Fruit fly (Drosophila melanogaster) whole organism, embryonic: ENCODE data around the gene CG46467.

ENCODE experiments used
- ATbp ChIP-seq: fragments of 200-800 bp; sonication (Bioruptor generic); optimal IDR thresholded peaks from 2 replicates; lab custom pipeline; 2017; ENCODE audit warnings: missing biosample characterization, mild to moderate bottlenecking, missing genetic modification characterization, missing genetic modification reagents
- Atf-2 ChIP-seq: fragments of 200-800 bp; sonication (Bioruptor generic); optimal IDR thresholded peaks from 2 replicates; lab custom pipeline; 2016; ENCODE audit warnings: missing biosample characterization, missing genetic modification characterization
- Atf3 ChIP-seq: fragments of 200-800 bp; sonication (Bioruptor generic); optimal IDR thresholded peaks from 3 replicates; lab custom pipeline; 2016; ENCODE audit warnings: missing biosample characterization, missing genetic modification characterization
- Awh ChIP-seq: fragments of 200-800 bp; sonication (Bioruptor generic); IDR thresholded peaks from 2 replicates; pipeline ENCODE4, ENCODE4 v1.3.6; 2022; ENCODE audit warnings: missing biosample characterization, missing genetic modification characterization
- Bgb ChIP-seq: fragments of 200-800 bp; sonication (Bioruptor generic); IDR thresholded peaks from 2 replicates; pipeline ENCODE4 v1.3.6; 2022; ENCODE audit warnings: missing biosample characterization, missing genetic modification characterization; ENCODE audit not compliant: partially characterized antibody
- CG10431 ChIP-seq: fragments of 200-800 bp; sonication (Bioruptor generic); optimal IDR thresholded peaks from 3 replicates; lab custom pipeline; 2018; ENCODE audit warnings: missing biosample characterization, mild to moderate bottlenecking, missing genetic modification characterization
- CG10979 ChIP-seq: fragments of 200-800 bp; sonication (Bioruptor generic); optimal IDR thresholded peaks from 2 replicates; lab custom pipeline; 2018; ENCODE audit warnings: missing biosample characterization, mild to moderate bottlenecking, missing genetic modification characterization, moderate library complexity
- CG11696 ChIP-seq: fragments of 200-800 bp; sonication (Bioruptor generic); IDR thresholded peaks from 2 replicates; pipeline ENCODE4 v1.3.6; 2022; ENCODE audit warnings: missing biosample characterization, missing genetic modification characterization
- CG15269 ChIP-seq: fragments of 200-800 bp; sonication (Bioruptor generic); optimal IDR thresholded peaks from 2 replicates; lab custom pipeline; 2018; ENCODE audit warnings: missing biosample characterization, mild to moderate bottlenecking, missing genetic modification characterization, moderate library complexity
- CG1832 ChIP-seq: fragments of 200-800 bp; sonication (Bioruptor generic); optimal IDR thresholded peaks from 2 replicates; lab custom pipeline; 2017; ENCODE audit warnings: missing biosample characterization, mild to moderate bottlenecking, missing genetic modification characterization, inconsistent platforms
- CG2712 ChIP-seq: fragments of 200-800 bp; optimal IDR thresholded peaks from 3 replicates; lab custom pipeline; 2019; ENCODE audit warnings: missing biosample characterization, mild to moderate bottlenecking, missing genetic modification characterization, moderate library complexity
- CG2889 ChIP-seq: fragments of 200-800 bp; sonication (Bioruptor generic); IDR thresholded peaks from 3 replicates; pipeline ENCODE4 v1.3.6; 2022; ENCODE audit warnings: missing biosample characterization, missing genetic modification characterization
- CG30403 ChIP-seq: fragments of 200-800 bp; sonication (Bioruptor generic); optimal IDR thresholded peaks from 3 replicates; lab custom pipeline; 2016; ENCODE audit warnings: missing biosample characterization, missing genetic modification characterization
- CG4360 ChIP-seq: fragments of 200-800 bp; sonication (Bioruptor generic); IDR thresholded peaks from 2 replicates; pipeline ENCODE4 v1.3.6; 2022; ENCODE audit warnings: missing biosample characterization, missing genetic modification characterization
- CG5180 ChIP-seq: fragments of 200-800 bp; sonication (Bioruptor generic); optimal IDR thresholded peaks from 3 replicates; lab custom pipeline; 2017; ENCODE audit warnings: missing biosample characterization, missing genetic modification characterization, mild to moderate bottlenecking, moderate library complexity, missing genetic modification reagents
- CG7556 ChIP-seq: fragments of 200-800 bp; sonication (Bioruptor generic); optimal IDR thresholded peaks from 2 replicates; lab custom pipeline; 2017; ENCODE audit warnings: missing biosample characterization, mild to moderate bottlenecking, missing genetic modification characterization
- CG7987 ChIP-seq: fragments of 200-800 bp; sonication (Bioruptor generic); optimal IDR thresholded peaks from 2 replicates; lab custom pipeline; 2018; ENCODE audit warnings: missing biosample characterization, mild to moderate bottlenecking, missing genetic modification characterization, moderate library complexity
- CG8388 ChIP-seq: fragments of 200-800 bp; sonication (Bioruptor generic); optimal IDR thresholded peaks from 2 replicates; lab custom pipeline; 2019; ENCODE audit warnings: missing biosample characterization, mild to moderate bottlenecking, missing genetic modification characterization, moderate library complexity
- D ChIP-seq, 2 experiments: fragments of 200-800 bp in 1 of 2; fragments of >200 bp in 1 of 2; sonication (Bioruptor generic) in 1 of 2; optimal IDR thresholded peaks; 2 replicates in 1 of 2; 3 replicates in 1 of 2; lab custom pipeline; 2017; ENCODE audit warnings: mild to moderate bottlenecking in 1 of 2, missing biosample characterization in 1 of 2, missing genetic modification characterization in 1 of 2, missing genetic modification reagents in 1 of 2
- D19A ChIP-seq: fragments of 200-800 bp; optimal IDR thresholded peaks from 3 replicates; lab custom pipeline; 2019; ENCODE audit warnings: missing biosample characterization, mild to moderate bottlenecking, missing genetic modification characterization, moderate library complexity
- D19B ChIP-seq: fragments of 200-800 bp; sonication (Bioruptor generic); optimal IDR thresholded peaks from 2 replicates; lab custom pipeline; 2017; ENCODE audit warnings: missing biosample characterization, mild to moderate bottlenecking, missing genetic modification characterization
- Dref ChIP-seq: fragments of 200-800 bp; sonication (Bioruptor generic); IDR thresholded peaks from 2 replicates; pipeline ENCODE4 v1.3.6; 2022; ENCODE audit warnings: missing biosample characterization, missing genetic modification characterization
- HLH3B ChIP-seq: fragments of 200-800 bp; sonication (Bioruptor generic); IDR thresholded peaks from 2 replicates; pipeline ENCODE4 v1.3.6; 2022; ENCODE audit warnings: missing biosample characterization, missing genetic modification characterization
- Hr78 ChIP-seq, 2 experiments: fragments of 200-800 bp in 1 of 2; fragments of >200 bp in 1 of 2; sonication (Bioruptor generic) in 1 of 2; optimal IDR thresholded peaks; 2 replicates each; lab custom pipeline; 2017 to 2019; ENCODE audit warnings: missing biosample characterization in 2 of 2, missing genetic modification characterization in 2 of 2, mild to moderate bottlenecking in 1 of 2, moderate library complexity in 1 of 2
- Lpt ChIP-seq: fragments of >200 bp; optimal IDR thresholded peaks from 2 replicates; lab custom pipeline; 2018; ENCODE audit warnings: missing biosample characterization, missing genetic modification characterization
- MESR4 ChIP-seq: fragments of 200-800 bp; sonication (Bioruptor generic); optimal IDR thresholded peaks from 2 replicates; lab custom pipeline; 2018; ENCODE audit warnings: missing biosample characterization, mild to moderate bottlenecking, missing genetic modification characterization, moderate library complexity
- Nf-YA ChIP-seq: fragments of 200-800 bp; sonication (Bioruptor generic); IDR thresholded peaks from 2 replicates; pipeline ENCODE4 v1.3.6; 2022; ENCODE audit warnings: missing biosample characterization, missing genetic modification characterization
- Nf-YB ChIP-seq: fragments of 200-800 bp; sonication (Bioruptor generic); optimal IDR thresholded peaks from 3 replicates; lab custom pipeline; 2019; ENCODE audit warnings: missing biosample characterization, mild to moderate bottlenecking, missing genetic modification characterization, moderate library complexity
- Oli ChIP-seq: fragments of 200-800 bp; sonication (Bioruptor generic); optimal IDR thresholded peaks from 2 replicates; lab custom pipeline; 2018; ENCODE audit warnings: missing biosample characterization, mild to moderate bottlenecking, missing genetic modification characterization, moderate library complexity
- Pdp1 ChIP-seq, 2 experiments: fragments of 200-800 bp; sonication (Bioruptor generic); optimal IDR thresholded peaks; 3 replicates each; lab custom pipeline; 2016; ENCODE audit warnings: missing biosample characterization in 2 of 2, missing genetic modification characterization in 2 of 2, mild to moderate bottlenecking in 1 of 2, moderate library complexity in 1 of 2
- Poxn ChIP-seq: fragments of 200-800 bp; sonication (Bioruptor generic); IDR thresholded peaks from 2 replicates; pipeline ENCODE4 v1.3.6; 2022; ENCODE audit warnings: missing biosample characterization, missing genetic modification characterization
- Sox100B ChIP-seq: fragments of 200-800 bp; sonication (Bioruptor generic); optimal IDR thresholded peaks from 3 replicates; lab custom pipeline; 2018; ENCODE audit warnings: missing biosample characterization, mild to moderate bottlenecking, missing genetic modification characterization
- Sry-β ChIP-seq: fragments of 200-800 bp; sonication (Bioruptor generic); optimal IDR thresholded peaks from 2 replicates; lab custom pipeline; 2018; ENCODE audit warnings: missing biosample characterization, mild to moderate bottlenecking, missing genetic modification characterization, moderate library complexity
- Stat92E ChIP-seq, 3 experiments: fragments of >200 bp in 2 of 3; fragments of 200-800 bp in 1 of 3; sonication (Bioruptor generic) in 1 of 3; optimal IDR thresholded peaks; 2 replicates each; lab custom pipeline; 2017 to 2019; ENCODE audit warnings: missing biosample characterization in 3 of 3, missing genetic modification characterization in 3 of 3, mild to moderate bottlenecking in 1 of 3, moderate library complexity in 1 of 3
- Taf1 ChIP-seq: fragments of 200-800 bp; sonication (Bioruptor generic); IDR thresholded peaks from 2 replicates; pipeline ENCODE4 v1.3.6; 2022; ENCODE audit warnings: missing biosample characterization, missing genetic modification characterization
- bigmax ChIP-seq: fragments of 200-800 bp; sonication (Bioruptor generic); optimal IDR thresholded peaks from 2 replicates; lab custom pipeline; 2018; ENCODE audit warnings: missing biosample characterization, mild to moderate bottlenecking, missing genetic modification characterization
- bsh ChIP-seq, 2 experiments: fragments of 200-800 bp; sonication (Bioruptor generic); optimal IDR thresholded peaks; 2 replicates each; lab custom pipeline; 2017 to 2018; ENCODE audit warnings: mild to moderate bottlenecking in 2 of 2, missing biosample characterization in 2 of 2, missing genetic modification characterization in 2 of 2, moderate library complexity in 1 of 2
- cg ChIP-seq: fragments of 200-800 bp; sonication (Bioruptor generic); optimal IDR thresholded peaks from 3 replicates; lab custom pipeline; 2019; ENCODE audit warnings: missing biosample characterization, mild to moderate bottlenecking, missing genetic modification characterization, moderate library complexity
- chm ChIP-seq: fragments of 200-800 bp; sonication (Bioruptor generic); IDR thresholded peaks from 2 replicates; pipeline ENCODE4 v1.3.6; 2022; ENCODE audit warnings: missing biosample characterization, missing genetic modification characterization
- danr ChIP-seq: fragments of 200-800 bp; sonication (Bioruptor generic); IDR thresholded peaks from 2 replicates; pipeline ENCODE4 v1.3.6; 2022; ENCODE audit warnings: missing biosample characterization, missing genetic modification characterization
- fu2 ChIP-seq: fragments of 200-800 bp; sonication (Bioruptor generic); optimal IDR thresholded peaks from 2 replicates; lab custom pipeline; 2016; ENCODE audit warnings: missing biosample characterization, missing genetic modification characterization
- gce ChIP-seq: fragments of 200-800 bp; sonication (Bioruptor generic); IDR thresholded peaks from 3 replicates; pipeline ENCODE4 v1.3.6; 2022; ENCODE audit warnings: missing biosample characterization, missing genetic modification characterization
- gem ChIP-seq: fragments of 200-800 bp; sonication (Bioruptor generic); optimal IDR thresholded peaks from 2 replicates; lab custom pipeline; 2019; ENCODE audit warnings: missing biosample characterization, mild to moderate bottlenecking, missing genetic modification characterization, moderate library complexity
- lbe ChIP-seq: fragments of 200-800 bp; sonication (Bioruptor generic); optimal IDR thresholded peaks from 2 replicates; lab custom pipeline; 2016; ENCODE audit warnings: missing biosample characterization, mild to moderate bottlenecking, missing genetic modification characterization
- phol ChIP-seq: fragments of 200-800 bp; sonication (Bioruptor generic); optimal IDR thresholded peaks from 3 replicates; lab custom pipeline; 2018; ENCODE audit warnings: missing biosample characterization, mild to moderate bottlenecking, missing genetic modification characterization, moderate library complexity
- pita ChIP-seq: fragments of 200-800 bp; sonication (Bioruptor generic); optimal IDR thresholded peaks from 2 replicates; lab custom pipeline; 2017; ENCODE audit warnings: missing biosample characterization, mild to moderate bottlenecking, missing genetic modification characterization
- prd ChIP-seq, 3 experiments: fragments of >200 bp in 2 of 3; fragments of 200-800 bp in 1 of 3; sonication (Bioruptor generic) in 1 of 3; optimal IDR thresholded peaks in 2 of 3; IDR thresholded peaks in 1 of 3; 2 replicates in 2 of 3; 3 replicates in 1 of 3; pipeline versions ENCODE4 v1.3.6 to Lab custom; 2017 to 2022; ENCODE audit warnings: missing biosample characterization in 1 of 3, missing genetic modification characterization in 1 of 3
- pum ChIP-seq: fragments of 200-800 bp; sonication (Bioruptor generic); optimal IDR thresholded peaks from 2 replicates; lab custom pipeline; 2016; ENCODE audit warnings: missing biosample characterization, missing genetic modification characterization
- sisA ChIP-seq: fragments of 200-800 bp; sonication (Bioruptor generic); IDR thresholded peaks from 2 replicates; pipeline ENCODE4 v1.3.6; 2022; ENCODE audit warnings: missing biosample characterization, missing genetic modification characterization

CG46467 gene

dm6 chr3R:9870378-9870777, 4.1 kb upstream of the CG46467 start (continued):
- TF ChIP-seq Hr78 (GFP tag; optimal IDR thresholded peaks at IDR 0.05; lab: Kevin White, UChicago) (peak in 1 of 2 experiments; percentile 59), pum (GFP tag; lab: Kevin White, UChicago) (no peak), Oli (tag; lab: Kevin White, UChicago) (peak; percentile 39), Sry-β (GFP tag; lab: Kevin White, UChicago) (no peak), fu2 (GFP tag; lab: Kevin White, UChicago) (no peak), lbe (GFP tag; lab: Kevin White, UChicago) (no peak), bigmax (GFP tag; lab: Kevin White, UChicago) (no peak), CG11696 (GFP tag; lab: Robert Waterston, UW) (no peak), Dref (GFP tag; lab: Robert Waterston, UW) (no peak), CG10431 (GFP tag; lab: Kevin White, UChicago) (no peak), Taf1 (no peak), gem (tag; lab: Kevin White, UChicago) (peak; percentile 37), sisA (GFP tag; lab: Robert Waterston, UW) (no peak), danr (GFP tag; lab: Robert Waterston, UW) (no peak), ATbp (no peak), CG5180 (GFP tag; lab: Kevin White, UChicago) (no peak), Nf-YA (no peak), CG15269 (no peak), Bgb (GFP tag; lab: Robert Waterston, UW) (no peak), phol (peak; percentile 29), Pdp1 (GFP tag; optimal IDR thresholded peaks at IDR 0.05; lab: Kevin White, UChicago) (no peak), cg (GFP tag; lab: Kevin White, UChicago) (no peak), Nf-YB (GFP tag; lab: Kevin White, UChicago) (no peak), Atf3 (GFP tag; lab: Kevin White, UChicago) (no peak), Awh (GFP tag; lab: Robert Waterston, UW) (no peak), CG4360 (no peak), prd (optimal IDR thresholded peaks at IDR 0.05; lab: Kevin White, UChicago) (no peak), prd (GFP tag; IDR thresholded peaks at IDR 0.05; lab: Robert Waterston, UW) (peak; percentile 11; the same call in 1 of the 3 replicates), MESR4 (GFP tag; lab: Kevin White, UChicago) (no peak), pita (GFP tag; lab: Kevin White, UChicago) (no peak), CG8388 (no peak), CG1832 (GFP tag; lab: Kevin White, UChicago) (no peak), D19A (tag; lab: Kevin White, UChicago) (peak; percentile 0), CG10979 (tag; lab: Kevin White, UChicago) (peak; percentile 42), gce (GFP tag; lab: Robert Waterston, UW) (0 out of 3 replicates have a peak, but pooled peaks have one; percentile 16), Stat92E (GFP tag; optimal IDR thresholded peaks at IDR 0.05; lab: Kevin White, UChicago) (no peak), CG7987 (GFP tag; lab: Kevin White, UChicago) (no peak), CG2889 (GFP tag; lab: Robert Waterston, UW) (no peak), Sox100B (GFP tag; lab: Kevin White, UChicago) (peak; percentile 24), Atf-2 (GFP tag; lab: Kevin White, UChicago) (no peak), HLH3B (GFP tag; lab: Robert Waterston, UW) (no peak), CG2712 (peak; percentile 8), bsh (GFP tag; optimal IDR thresholded peaks at IDR 0.05; lab: Kevin White, UChicago) (no peak), D (optimal IDR thresholded peaks at IDR 0.05; lab: Kevin White, UChicago) (no peak), D (GFP tag; optimal IDR thresholded peaks at IDR 0.05; lab: Kevin White, UChicago) (no peak), CG7556 (GFP tag; lab: Kevin White, UChicago) (peak; percentile 7), D19B (no peak), Lpt (no peak), CG30403 (GFP tag; lab: Kevin White, UChicago) (peak; percentile 38), Poxn (GFP tag; lab: Robert Waterston, UW) (no peak), chm (GFP tag; lab: Robert Waterston, UW) (no peak)
